Worm (Caenorhabditis elegans) whole organism, L3 larva: Measurements from ENCODE around the gene tin-9.1.

Experiments used
- nhr-11 ChIP-seq: fragments of 150-350 bp; optimal IDR thresholded peaks from 2 replicates; lab custom pipeline; 2014; ENCODE audit warnings: missing biosample characterization, missing genetic modification characterization
- snpc-4 ChIP-seq: fragments of 150-350 bp; optimal IDR thresholded peaks from 2 replicates; lab custom pipeline; 2014; ENCODE audit warnings: missing biosample characterization, missing genetic modification characterization

ce11 chrIV:7057677-7058076, 13.3 kb upstream of the tin-9.1 start, which contains the start of gene srx-50:
- TF ChIP-seq nhr-11 (tag; lab: Kevin White, UChicago), result no peak
- TF ChIP-seq snpc-4, result no peak
